Fruit fly (Drosophila melanogaster): ENCODE results near the gene CG4953.

DNA sequence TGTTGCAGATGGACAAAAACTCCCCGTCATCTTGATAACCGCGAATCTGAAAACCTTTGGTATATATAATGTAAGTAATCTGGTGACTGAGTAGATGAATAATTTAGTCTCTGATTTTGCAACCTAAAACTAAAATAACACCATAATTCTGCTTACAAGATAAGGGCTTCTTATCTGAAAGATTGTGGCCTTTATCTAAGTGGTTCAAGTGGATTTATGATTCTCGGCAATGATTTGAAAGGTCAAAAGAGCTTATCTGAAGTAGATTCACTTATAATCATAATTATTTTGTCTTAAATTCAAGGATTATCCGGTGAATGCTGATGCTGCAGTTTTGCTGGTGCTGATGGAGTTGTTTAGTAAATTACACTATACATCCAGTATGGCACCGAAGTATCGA is 49.4 kb downstream of the CG4953 start:
- TF ChIP-seq kay (GFP tag; ENCODE audit: borderline replicate concordance) (peak; percentile 88), tj (GFP tag; optimal IDR thresholded peaks at IDR 0.05) (no peak), CG1620 (GFP tag; optimal IDR thresholded peaks at IDR 0.05) (no peak), CG14711 (tag; optimal IDR thresholded peaks at IDR 0.05) (no peak), Hr96 (GFP tag; optimal IDR thresholded peaks at IDR 0.05) (no peak), bab1 (GFP tag; optimal IDR thresholded peaks at IDR 0.05) (no peak), Mnt (GFP tag; optimal IDR thresholded peaks at IDR 0.05) (no peak), CG5204 (GFP tag; optimal IDR thresholded peaks at IDR 0.05) (no peak), CG7045 (GFP tag; optimal IDR thresholded peaks at IDR 0.05) (no peak), CG11617 (GFP tag; optimal IDR thresholded peaks at IDR 0.05) (no peak), Crg-1 (GFP tag; optimal IDR thresholded peaks at IDR 0.05) (no peak), ovo (GFP tag; optimal IDR thresholded peaks at IDR 0.05) (no peak)

Data from whole organism, adult.